Worm (Caenorhabditis elegans) whole organism, late embryonic: Measurements from ENCODE around the gene C14H10.2.

Source experiments
- C08G9.2 ChIP-seq: sonication (generic microtip); optimal IDR thresholded peaks from 2 replicates; lab custom pipeline; 2016; ENCODE audit warnings: mild to moderate bottlenecking, missing genetic modification characterization, moderate library complexity, missing compliant biosample characterization
- F13H6.1 ChIP-seq: sonication (generic microtip); optimal IDR thresholded peaks from 2 replicates; lab custom pipeline; 2016; ENCODE audit warnings: missing genetic modification characterization, missing compliant biosample characterization
- K09A11.1 ChIP-seq: sonication (generic microtip); optimal IDR thresholded peaks from 2 replicates; lab custom pipeline; 2017; ENCODE audit warnings: antibody characterized with exemption, mild to moderate bottlenecking, missing genetic modification characterization, missing compliant biosample characterization; ENCODE audit not compliant: insufficient read depth
- Y22D7AL.16 ChIP-seq: sonication (generic microtip); optimal IDR thresholded peaks from 2 replicates; lab custom pipeline; 2016; ENCODE audit warnings: missing genetic modification characterization, missing compliant biosample characterization
- ceh-31 ChIP-seq: sonication (generic microtip); optimal IDR thresholded peaks from 2 replicates; lab custom pipeline; 2016; ENCODE audit warnings: missing genetic modification characterization, missing compliant biosample characterization
- ceh-45 ChIP-seq: fragments of 200-800 bp; sonication (Bioruptor generic); IDR thresholded peaks from 2 replicates; pipeline ENCODE4 v1.3.6; 2022; ENCODE audit warnings: missing genetic modification reagents, missing genetic modification characterization, missing compliant biosample characterization
- ceh-48 ChIP-seq: sonication (generic microtip); optimal IDR thresholded peaks from 2 replicates; lab custom pipeline; 2016; ENCODE audit warnings: missing genetic modification characterization, inconsistent platforms, missing compliant biosample characterization
- ceh-6 ChIP-seq: fragments of 200-800 bp; sonication (Bioruptor generic); optimal IDR thresholded peaks from 2 replicates; lab custom pipeline; 2018; ENCODE audit warnings: mild to moderate bottlenecking, missing genetic modification characterization, missing compliant biosample characterization
- che-1 ChIP-seq: sonication (generic microtip); optimal IDR thresholded peaks from 2 replicates; lab custom pipeline; 2016; ENCODE audit warnings: mild to moderate bottlenecking, missing genetic modification characterization, missing compliant biosample characterization
- elt-2 ChIP-seq: sonication (generic microtip); optimal IDR thresholded peaks from 2 replicates; lab custom pipeline; 2016; ENCODE audit warnings: missing genetic modification reagents, missing genetic modification characterization, missing compliant biosample characterization
- elt-4 ChIP-seq: sonication (generic microtip); optimal IDR thresholded peaks from 2 replicates; lab custom pipeline; 2016; ENCODE audit warnings: missing genetic modification characterization, missing compliant biosample characterization
- ets-4 ChIP-seq: sonication (generic microtip); optimal IDR thresholded peaks from 2 replicates; lab custom pipeline; 2016; ENCODE audit warnings: missing genetic modification characterization, missing compliant biosample characterization
- eyg-1 ChIP-seq: sonication (generic microtip); optimal IDR thresholded peaks from 2 replicates; lab custom pipeline; 2016; ENCODE audit warnings: missing genotype, missing genetic modification characterization, missing compliant biosample characterization
- fkh-6 ChIP-seq: sonication (generic microtip); optimal IDR thresholded peaks from 2 replicates; lab custom pipeline; 2016; ENCODE audit warnings: missing genetic modification characterization, missing compliant biosample characterization
- gmeb-2 ChIP-seq: sonication (generic microtip); optimal IDR thresholded peaks from 2 replicates; lab custom pipeline; 2016; ENCODE audit warnings: missing genetic modification characterization, inconsistent platforms, missing compliant biosample characterization
- hlh-15 ChIP-seq: sonication (generic microtip); optimal IDR thresholded peaks from 2 replicates; lab custom pipeline; 2016; ENCODE audit warnings: missing genetic modification characterization, missing compliant biosample characterization
- hlh-30 ChIP-seq: sonication (generic microtip); optimal IDR thresholded peaks from 2 replicates; lab custom pipeline; 2017; ENCODE audit warnings: antibody characterized with exemption, missing genetic modification characterization, missing compliant biosample characterization; ENCODE audit not compliant: insufficient read depth
- lim-6 ChIP-seq: sonication (generic microtip); optimal IDR thresholded peaks from 2 replicates; lab custom pipeline; 2016; ENCODE audit warnings: missing genetic modification characterization, missing compliant biosample characterization
- mec-3 ChIP-seq: sonication (generic microtip); optimal IDR thresholded peaks from 2 replicates; lab custom pipeline; 2016; ENCODE audit warnings: borderline replicate concordance, missing genetic modification characterization, missing compliant biosample characterization
- nhr-11 ChIP-seq: fragments of 150-350 bp; optimal IDR thresholded peaks from 2 replicates; lab custom pipeline; 2014; ENCODE audit warnings: missing biosample characterization, missing genetic modification characterization
- nhr-232 ChIP-seq: sonication (generic microtip); optimal IDR thresholded peaks from 2 replicates; lab custom pipeline; 2016; ENCODE audit warnings: missing genetic modification characterization, missing compliant biosample characterization
- npax-4 ChIP-seq: sonication (generic microtip); optimal IDR thresholded peaks from 2 replicates; lab custom pipeline; 2016; ENCODE audit warnings: missing genetic modification characterization, missing compliant biosample characterization
- odd-2 ChIP-seq: sonication (generic microtip); optimal IDR thresholded peaks from 2 replicates; lab custom pipeline; 2017; ENCODE audit warnings: antibody characterized with exemption, mild to moderate bottlenecking, missing genetic modification characterization, missing compliant biosample characterization
- pax-1 ChIP-seq: fragments of 150-350 bp; optimal IDR thresholded peaks from 2 replicates; lab custom pipeline; 2014; ENCODE audit warnings: missing biosample characterization, missing genetic modification characterization
- pros-1 ChIP-seq: fragments of 150-350 bp; optimal IDR thresholded peaks from 2 replicates; lab custom pipeline; 2014; ENCODE audit warnings: missing biosample characterization, missing genetic modification reagents, missing genetic modification characterization
- rnt-1 ChIP-seq: sonication (generic microtip); optimal IDR thresholded peaks from 2 replicates; lab custom pipeline; 2016; ENCODE audit warnings: missing genetic modification characterization, missing compliant biosample characterization
- sdc-2 ChIP-seq: sonication (generic microtip); optimal IDR thresholded peaks from 2 replicates; lab custom pipeline; 2016; ENCODE audit warnings: missing genotype, missing genetic modification characterization, missing compliant biosample characterization
- sox-2 ChIP-seq: fragments of 200-800 bp; sonication (Bioruptor generic); IDR thresholded peaks from 2 replicates; pipeline ENCODE4 v1.3.6; 2022; ENCODE audit warnings: missing genetic modification reagents, missing genetic modification characterization, missing compliant biosample characterization
- sox-4 ChIP-seq: sonication (generic microtip); optimal IDR thresholded peaks from 2 replicates; lab custom pipeline; 2017; ENCODE audit warnings: mild to moderate bottlenecking, missing genetic modification characterization, inconsistent platforms, missing compliant biosample characterization
- syd-9 ChIP-seq: sonication (generic microtip); optimal IDR thresholded peaks from 2 replicates; lab custom pipeline; 2016; ENCODE audit warnings: mild to moderate bottlenecking, missing genetic modification characterization, moderate library complexity, missing compliant biosample characterization
- tbx-7 ChIP-seq: sonication (generic microtip); optimal IDR thresholded peaks from 2 replicates; lab custom pipeline; 2016; ENCODE audit warnings: missing genotype, missing genetic modification characterization, missing compliant biosample characterization
- unc-42 ChIP-seq: sonication (generic microtip); optimal IDR thresholded peaks from 2 replicates; lab custom pipeline; 2016; ENCODE audit warnings: missing genotype, missing genetic modification characterization, missing compliant biosample characterization
- unc-86 ChIP-seq: sonication (generic microtip); optimal IDR thresholded peaks from 2 replicates; lab custom pipeline; 2016; ENCODE audit warnings: missing genetic modification characterization, missing compliant biosample characterization
- zip-5 ChIP-seq: sonication (generic microtip); optimal IDR thresholded peaks from 2 replicates; lab custom pipeline; 2016; ENCODE audit warnings: missing genetic modification characterization, missing compliant biosample characterization

Gene C14H10.2

ce11 chrX:10254068-10254467 lies 1.4 kb upstream of the C14H10.2 start:
- no peak for TF ChIP-seq C08G9.2 (tag; lab: Kevin White, UChicago)
- peak; percentile 2 for TF ChIP-seq hlh-30 (tag; lab: Kevin White, UChicago)

- TF ChIP-seq nhr-232 (tag; lab: Kevin White, UChicago) = no peak
- no peak for TF ChIP-seq mec-3 (tag; lab: Kevin White, UChicago)
- no peak for TF ChIP-seq sdc-2
- TF ChIP-seq che-1 = no peak
- no peak for TF ChIP-seq syd-9
- TF ChIP-seq F13H6.1 (tag; lab: Kevin White, UChicago) = no peak
- no peak for TF ChIP-seq odd-2
- no peak for TF ChIP-seq unc-86 (tag; lab: Kevin White, UChicago)
- TF ChIP-seq elt-2 = no peak
- no peak for TF ChIP-seq ets-4 (tag; lab: Kevin White, UChicago)
- TF ChIP-seq unc-42 (tag; lab: Kevin White, UChicago) = no peak
- TF ChIP-seq ceh-31 (tag; lab: Kevin White, UChicago) = no peak
- TF ChIP-seq Y22D7AL.16 (tag; lab: Kevin White, UChicago) = no peak
- no peak for TF ChIP-seq fkh-6 (tag; lab: Kevin White, UChicago)
- TF ChIP-seq pros-1 (tag; lab: Kevin White, UChicago) = no peak
- no peak for TF ChIP-seq pax-1 (tag; lab: Kevin White, UChicago)
- no peak for TF ChIP-seq K09A11.1 (tag; lab: Kevin White, UChicago)
- no peak for TF ChIP-seq ceh-45 (GFP tag; lab: Robert Waterston, UW)
- no peak for TF ChIP-seq tbx-7 (tag; lab: Kevin White, UChicago)
Observed at ce11 chrX:10249685-10250084, 3.0 kb downstream of the C14H10.2 start.

DNA sequence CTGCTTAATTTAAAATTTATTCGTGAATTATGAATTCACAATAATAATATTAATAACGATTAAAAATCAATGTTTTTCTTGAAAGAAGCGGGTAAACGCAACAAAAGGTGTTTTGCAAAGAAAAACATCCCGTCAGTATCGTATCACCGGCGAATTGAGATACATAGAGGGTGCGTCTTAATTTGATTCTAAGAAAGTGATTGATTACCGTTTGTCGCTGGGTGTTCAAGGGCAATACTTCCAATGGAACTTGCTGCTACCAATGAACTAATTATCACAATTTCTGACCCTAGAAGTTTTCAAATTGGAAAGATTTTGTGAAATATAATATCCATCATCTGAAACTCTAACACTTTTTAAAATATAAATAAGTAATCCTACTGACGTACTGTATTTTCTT lies 7.1 kb downstream of the C14H10.2 start:
- TF ChIP-seq rnt-1 (tag; lab: Kevin White, UChicago) = no peak
- no peak for TF ChIP-seq eyg-1 (tag; lab: Kevin White, UChicago)
- TF ChIP-seq sox-2 = no peak
- TF ChIP-seq lim-6 (tag; lab: Kevin White, UChicago) = no peak
- TF ChIP-seq zip-5 (tag; lab: Kevin White, UChicago) = no peak
- no peak for TF ChIP-seq hlh-15
- TF ChIP-seq npax-4 (tag; lab: Kevin White, UChicago) = no peak
- no peak for TF ChIP-seq syd-9
- TF ChIP-seq pax-1 (tag; lab: Kevin White, UChicago) = no peak
- no peak for TF ChIP-seq ceh-45 (GFP tag; lab: Robert Waterston, UW)
- TF ChIP-seq, all 69 proteins: peak for 0

DNA sequence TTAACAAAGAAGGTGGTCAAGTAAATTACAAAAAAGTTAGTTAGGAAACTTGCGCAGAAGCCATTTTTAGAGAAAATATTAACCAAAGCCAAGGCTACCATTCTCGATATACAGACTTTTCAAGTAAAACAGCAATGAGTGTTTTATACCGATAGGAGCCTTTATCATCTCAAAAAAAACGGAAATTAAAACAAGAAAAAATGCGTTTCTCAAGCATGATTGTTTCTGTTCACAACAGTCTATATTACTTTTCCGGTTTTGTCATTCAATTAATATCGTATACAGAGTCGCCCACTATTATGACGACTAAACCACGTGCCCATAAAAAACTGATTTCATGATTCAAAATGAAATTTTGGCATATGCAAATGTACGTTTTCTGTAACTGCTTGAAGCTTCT lies 11.7 kb downstream of the C14H10.2 start, which contains the start of gene str-74:
str-74 (minus strand) TSS at position 101 of the 400 bp plus-strand sequence.
- TF ChIP-seq F13H6.1 (tag; lab: Kevin White, UChicago) = no peak
- TF ChIP-seq ceh-6 (GFP tag; lab: Kevin White, UChicago) = no peak
- no peak for TF ChIP-seq sox-4 (tag; lab: Kevin White, UChicago)
- TF ChIP-seq ceh-48 (tag; lab: Kevin White, UChicago) = no peak
- no peak for TF ChIP-seq gmeb-2 (tag; lab: Kevin White, UChicago)
- no peak for TF ChIP-seq elt-4 (tag; lab: Kevin White, UChicago)
- no peak for TF ChIP-seq nhr-11 (tag; lab: Kevin White, UChicago)
- no peak for TF ChIP-seq K09A11.1 (tag; lab: Kevin White, UChicago)
- no peak for TF ChIP-seq fkh-6 (tag; lab: Kevin White, UChicago)
- TF ChIP-seq npax-4 (tag; lab: Kevin White, UChicago) = no peak
- TF ChIP-seq sdc-2 = no peak
- no peak for TF ChIP-seq C08G9.2 (tag; lab: Kevin White, UChicago)
- TF ChIP-seq, all 69 proteins: peak for 0
